Worm (Caenorhabditis elegans) whole organism, young adult: ENCODE data around the gene grk-2.

Source experiments
- T07F8.4 ChIP-seq: sonication (generic microtip); optimal IDR thresholded peaks from 2 replicates; lab custom pipeline; 2016; ENCODE audit warnings: mild to moderate bottlenecking, missing genetic modification characterization, moderate library complexity, missing compliant biosample characterization
- lin-54 ChIP-seq: fragments of 200-800 bp; sonication (Bioruptor generic); optimal IDR thresholded peaks from 2 replicates; lab custom pipeline; 2018; ENCODE audit warnings: mild to moderate bottlenecking, missing genetic modification characterization, missing compliant biosample characterization
- unc-62 ChIP-seq: fragments of 150-350 bp; optimal IDR thresholded peaks from 2 replicates; lab custom pipeline; 2014; ENCODE audit warnings: missing biosample characterization, missing genetic modification reagents, missing genetic modification characterization

ce11 chrIII:631421-631820 is 44.5 kb upstream of the grk-2 start, which contains the start of gene T19C3.6:
- no peak for TF ChIP-seq unc-62 (GFP tag; lab: Kevin White, UChicago)
- no peak for TF ChIP-seq lin-54 (GFP tag; lab: Kevin White, UChicago)
- TF ChIP-seq T07F8.4 (tag; lab: Kevin White, UChicago), result no peak
